Worm (Caenorhabditis elegans) whole organism, L1 larva: ENCODE data around the gene srsx-21.

ENCODE experiments used
- C16A3.4 ChIP-seq: fragments of 150-350 bp; optimal IDR thresholded peaks from 2 replicates; lab custom pipeline; 2014; ENCODE audit warnings: missing biosample characterization, missing genetic modification characterization
- alr-1 ChIP-seq: fragments of 200-800 bp; sonication (Bioruptor generic); optimal IDR thresholded peaks from 2 replicates; lab custom pipeline; 2018; ENCODE audit warnings: borderline replicate concordance, mild to moderate bottlenecking, missing genetic modification characterization, missing compliant biosample characterization
- aly-2 ChIP-seq: fragments of 150-350 bp; optimal IDR thresholded peaks from 2 replicates; lab custom pipeline; 2014; ENCODE audit warnings: missing biosample characterization, missing genetic modification characterization
- ama-1 ChIP-seq: fragments of 150-350 bp; optimal IDR thresholded peaks from 2 replicates; lab custom pipeline; 2014
- blmp-1 ChIP-seq: fragments of 150-350 bp; optimal IDR thresholded peaks from 2 replicates; lab custom pipeline; 2014; ENCODE audit warnings: missing biosample characterization, missing genetic modification characterization
- ceh-8 ChIP-seq: fragments of 200-800 bp; sonication (Bioruptor generic); optimal IDR thresholded peaks from 2 replicates; lab custom pipeline; 2018; ENCODE audit warnings: mild to moderate bottlenecking, missing genetic modification characterization, moderate library complexity, missing compliant biosample characterization
- ces-1 ChIP-seq: fragments of 150-350 bp; optimal IDR thresholded peaks from 2 replicates; lab custom pipeline; 2014; ENCODE audit warnings: missing biosample characterization, missing genetic modification reagents, missing genetic modification characterization
- dpl-1 ChIP-seq, 3 experiments: fragments of 150-350 bp in 2 of 3; sonication (generic microtip) in 1 of 3; optimal IDR thresholded peaks; 2 replicates each; lab custom pipeline; 2014 to 2017; ENCODE audit warnings: missing biosample characterization in 3 of 3, missing genetic modification characterization in 3 of 3, missing genetic modification reagents in 3 of 3
- efl-1 ChIP-seq, 4 experiments: fragments of 150-350 bp; optimal IDR thresholded peaks in 3 of 4; peaks in 1 of 4; 1 replicate in 1 of 4; 2 replicates in 3 of 4; lab custom pipeline; 2014; ENCODE audit warnings: missing biosample characterization in 2 of 4, missing genetic modification characterization in 2 of 4, missing genetic modification reagents in 2 of 4
- egl-27 ChIP-seq, 2 experiments: fragments of 150-350 bp in 1 of 2; sonication (generic microtip); optimal IDR thresholded peaks; 3 replicates each; lab custom pipeline; 2017 to 2018; ENCODE audit warnings: missing biosample characterization in 2 of 2, missing genetic modification characterization in 2 of 2, missing genetic modification reagents in 2 of 2
- elt-2 ChIP-seq: sonication (generic microtip); optimal IDR thresholded peaks from 2 replicates; lab custom pipeline; 2016; ENCODE audit warnings: missing genetic modification characterization, mild to moderate bottlenecking, inconsistent platforms, missing compliant biosample characterization, missing genetic modification reagents
- jun-1 ChIP-seq: fragments of 150-350 bp; optimal IDR thresholded peaks from 2 replicates; lab custom pipeline; 2014; ENCODE audit warnings: missing biosample characterization, missing genetic modification reagents, missing genetic modification characterization
- lin-13 ChIP-seq: fragments of 150-350 bp; optimal IDR thresholded peaks from 2 replicates; lab custom pipeline; 2014; ENCODE audit warnings: missing biosample characterization, missing genetic modification reagents, missing genetic modification characterization
- lin-14 ChIP-seq: fragments of 200-800 bp; sonication (Bioruptor generic); optimal IDR thresholded peaks from 2 replicates; lab custom pipeline; 2018; ENCODE audit warnings: mild to moderate bottlenecking, missing genetic modification characterization, moderate library complexity, missing compliant biosample characterization
- lin-35 ChIP-seq, 2 experiments: fragments of 150-350 bp; optimal IDR thresholded peaks; 2 replicates each; lab custom pipeline; 2014; ENCODE audit warnings: missing biosample characterization in 2 of 2, missing genetic modification characterization in 2 of 2, missing genetic modification reagents in 2 of 2
- lsy-2 ChIP-seq, 2 experiments: fragments of 150-350 bp; optimal IDR thresholded peaks; 2 replicates each; lab custom pipeline; 2014; ENCODE audit warnings: missing biosample characterization in 2 of 2, missing genetic modification characterization in 2 of 2
- mdl-1 ChIP-seq, 2 experiments: fragments of 150-350 bp; optimal IDR thresholded peaks; 2 replicates each; lab custom pipeline; 2014 to 2017; ENCODE audit warnings: missing biosample characterization in 2 of 2, missing genetic modification characterization in 2 of 2, inconsistent platforms in 1 of 2
- mef-2 ChIP-seq: fragments of 150-350 bp; optimal IDR thresholded peaks from 2 replicates; lab custom pipeline; 2014; ENCODE audit warnings: missing biosample characterization, missing genetic modification characterization
- mep-1 ChIP-seq: fragments of 150-350 bp; optimal IDR thresholded peaks from 2 replicates; lab custom pipeline; 2014; ENCODE audit warnings: missing biosample characterization, missing genetic modification characterization
- nhr-12 ChIP-seq: sonication (generic microtip); optimal IDR thresholded peaks from 2 replicates; lab custom pipeline; 2017; ENCODE audit warnings: missing biosample characterization, missing genetic modification characterization
- nhr-20 ChIP-seq: sonication (generic microtip); optimal IDR thresholded peaks from 2 replicates; lab custom pipeline; 2016; ENCODE audit warnings: mild to moderate bottlenecking, missing genetic modification characterization, missing compliant biosample characterization
- nhr-76 ChIP-seq: sonication (generic microtip); optimal IDR thresholded peaks from 2 replicates; lab custom pipeline; 2017; ENCODE audit warnings: missing biosample characterization, missing genetic modification characterization
- nhr-85 ChIP-seq: sonication (generic microtip); peaks from one replicate; lab custom pipeline; 2016; ENCODE audit warnings: missing genetic modification characterization, inconsistent platforms, missing compliant biosample characterization
- nhr-90 ChIP-seq: sonication (generic microtip); optimal IDR thresholded peaks from 2 replicates; lab custom pipeline; 2016; ENCODE audit warnings: mild to moderate bottlenecking, missing genetic modification characterization, missing compliant biosample characterization; ENCODE audit not compliant: poor library complexity
- pqm-1 ChIP-seq: sonication (generic microtip); optimal IDR thresholded peaks from 3 replicates; lab custom pipeline; 2017; ENCODE audit warnings: missing biosample characterization, missing genetic modification characterization
- rnt-1 ChIP-seq: sonication (generic microtip); optimal IDR thresholded peaks from 2 replicates; lab custom pipeline; 2016; ENCODE audit warnings: mild to moderate bottlenecking, missing genetic modification characterization, moderate library complexity, missing compliant biosample characterization
- sox-4 ChIP-seq: sonication (generic microtip); optimal IDR thresholded peaks from 2 replicates; lab custom pipeline; 2016; ENCODE audit warnings: missing genetic modification characterization, missing compliant biosample characterization
- sup-37 ChIP-seq: fragments of 200-800 bp; sonication (Bioruptor generic); optimal IDR thresholded peaks from 2 replicates; lab custom pipeline; 2018; ENCODE audit warnings: mild to moderate bottlenecking, missing genetic modification characterization, missing compliant biosample characterization
- swsn-7 ChIP-seq: sonication (generic microtip); optimal IDR thresholded peaks from 2 replicates; lab custom pipeline; 2016; ENCODE audit warnings: missing genetic modification characterization, missing compliant biosample characterization
- unc-30 ChIP-seq: sonication (generic microtip); optimal IDR thresholded peaks from 2 replicates; lab custom pipeline; 2017; ENCODE audit warnings: missing biosample characterization, missing genetic modification characterization
- unc-86 ChIP-seq: sonication (generic microtip); optimal IDR thresholded peaks from 2 replicates; lab custom pipeline; 2016; ENCODE audit warnings: missing genetic modification characterization, missing compliant biosample characterization
- unc-98 ChIP-seq: fragments of 200-800 bp; sonication (Bioruptor generic); IDR thresholded peaks from 2 replicates; pipeline ENCODE4 v1.3.6; 2022; ENCODE audit warnings: missing genetic modification characterization, missing compliant biosample characterization
- xbp-1 ChIP-seq: sonication (generic microtip); optimal IDR thresholded peaks from 2 replicates; lab custom pipeline; 2016; ENCODE audit warnings: missing genetic modification characterization, missing compliant biosample characterization
- zag-1 ChIP-seq: fragments of 150-350 bp; optimal IDR thresholded peaks from 2 replicates; lab custom pipeline; 2014; ENCODE audit warnings: missing biosample characterization, missing genetic modification characterization
- zip-4 ChIP-seq: fragments of 200-800 bp; sonication (Bioruptor generic); optimal IDR thresholded peaks from 2 replicates; lab custom pipeline; 2018; ENCODE audit warnings: mild to moderate bottlenecking, missing genetic modification characterization, moderate library complexity, missing compliant biosample characterization
- ztf-4 ChIP-seq: fragments of 150-350 bp; optimal IDR thresholded peaks from 2 replicates; lab custom pipeline; 2014; ENCODE audit warnings: missing biosample characterization, missing genetic modification characterization

Gene srsx-21

DNA sequence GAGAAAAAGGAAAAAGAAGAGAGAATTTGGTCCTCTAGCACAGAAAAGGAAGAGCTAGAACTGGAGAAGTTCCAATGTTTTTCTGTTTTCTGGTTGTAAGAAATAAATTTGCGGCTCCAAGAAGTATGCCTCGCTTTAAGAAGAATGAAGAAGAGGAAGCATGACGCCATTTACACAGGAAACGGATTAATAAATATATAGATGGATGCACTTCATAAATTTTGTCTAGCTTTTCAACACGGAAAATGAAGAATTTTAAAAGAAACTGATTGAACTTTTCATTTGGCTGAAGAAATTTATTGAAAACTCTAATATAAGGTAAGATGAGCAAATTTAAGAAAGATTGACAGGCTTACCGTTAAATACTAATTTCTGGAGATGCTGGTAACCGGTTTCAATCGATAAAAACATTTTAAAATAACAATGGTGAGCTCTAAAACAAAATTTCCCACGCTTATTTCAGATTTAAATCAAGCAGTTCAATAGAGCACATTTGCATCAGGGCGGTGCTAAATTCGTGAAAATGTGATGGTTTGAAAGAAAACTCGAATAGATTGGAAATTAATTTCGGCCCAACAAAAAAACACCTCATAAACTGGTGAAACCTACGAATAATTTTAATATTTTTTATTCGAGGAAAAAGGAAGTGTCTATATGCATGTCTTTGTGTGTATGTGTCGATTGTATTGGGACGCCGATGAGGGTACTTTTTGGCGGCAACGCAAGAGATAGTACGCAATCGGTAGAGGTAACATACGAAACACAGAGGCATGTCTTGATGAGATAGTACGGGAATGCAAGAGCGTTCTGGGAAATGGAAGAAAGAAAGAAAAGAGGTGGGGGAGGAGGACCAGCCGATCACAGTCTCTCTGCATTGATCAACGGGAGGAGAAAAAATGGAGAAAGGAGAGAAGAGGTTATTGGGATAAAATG, 18.4 kb downstream of the srsx-21 start (continued):
- TF ChIP-seq mdl-1 (tag; optimal IDR thresholded peaks at IDR 0.05; lab: Kevin White, UChicago): peak in 1 of 2 experiments; percentile 32
- peak in 2 of 3 experiments; percentile 45 to 51 for TF ChIP-seq dpl-1 (GFP tag; optimal IDR thresholded peaks at IDR 0.05; lab: Kevin White, UChicago)
- no peak for TF ChIP-seq unc-86
- TF ChIP-seq ces-1 (GFP tag; lab: Kevin White, UChicago): no peak
- no peak for TF ChIP-seq unc-98
- TF ChIP-seq efl-1 (optimal IDR thresholded peaks at IDR 0.05; lab: Kevin White, UChicago): peak; percentile 51 to 67
- TF ChIP-seq efl-1 (GFP tag; optimal IDR thresholded peaks at IDR 0.05 in 1 of 2; lab: Kevin White, UChicago): peak; percentile 41 to 89
- TF ChIP-seq zag-1: no peak
- no peak for TF ChIP-seq unc-30 (tag; lab: Kevin White, UChicago)
- TF ChIP-seq ceh-8: no peak
- no peak for TF ChIP-seq C16A3.4
- peak; percentile 70 for TF ChIP-seq xbp-1 (tag; lab: Kevin White, UChicago)
- TF ChIP-seq mef-2: no peak
- TF ChIP-seq nhr-85 (tag; lab: Kevin White, UChicago): peak; percentile 66
- TF ChIP-seq lin-14 (GFP tag; lab: Kevin White, UChicago): peak; percentile 83
- TF ChIP-seq ztf-4 (tag; lab: Kevin White, UChicago): no peak
- TF ChIP-seq nhr-90 (tag; lab: Kevin White, UChicago): peak; percentile 9
- peak; percentile 56 for TF ChIP-seq nhr-20
- TF ChIP-seq blmp-1 (tag; lab: Kevin White, UChicago): peak; percentile 75
- no peak for TF ChIP-seq zip-4 (GFP tag; lab: Kevin White, UChicago)
- TF ChIP-seq mep-1: peak; percentile 64
- TF ChIP-seq alr-1 (tag; lab: Kevin White, UChicago): no peak
- no peak for TF ChIP-seq sox-4
- peak; percentile 38 to 40 for TF ChIP-seq lsy-2 (tag; optimal IDR thresholded peaks at IDR 0.05; lab: Kevin White, UChicago)
- TF ChIP-seq aly-2 (tag; lab: Kevin White, UChicago): no peak
- TF ChIP-seq lin-35 (GFP tag; optimal IDR thresholded peaks at IDR 0.05; lab: Kevin White, UChicago): peak; percentile 11 to 51
- TF ChIP-seq rnt-1: peak; percentile 67

DNA sequence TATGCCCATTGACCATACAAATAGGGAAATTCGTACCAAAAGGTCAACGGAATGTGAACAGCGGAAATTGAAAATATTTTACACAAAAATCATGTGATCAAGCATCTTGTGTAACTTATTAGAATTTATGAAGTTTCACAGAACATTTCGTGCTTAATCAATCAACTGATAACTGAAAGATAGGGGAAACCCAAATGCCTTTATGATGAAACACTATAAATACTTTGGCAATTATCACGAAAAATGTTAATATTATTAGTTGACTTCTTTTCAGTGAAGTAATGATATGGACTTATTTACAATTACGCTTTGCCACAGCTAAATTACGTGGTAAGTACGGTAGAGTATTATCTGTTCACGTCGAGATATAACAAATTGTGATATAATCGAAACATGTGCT, 19.2 kb downstream of the srsx-21 start:
- TF ChIP-seq elt-2 (tag; lab: Kevin White, UChicago) (peak; percentile 49), ama-1 (lab: Kevin White, UChicago) (no peak)

ce11 chrV:9859863-9860262, 22.1 kb downstream of the srsx-21 start, which contains the start of gene lsy-12:
Gene lsy-12 (minus strand): TSS chrV:9859963.
- no peak for TF ChIP-seq efl-1 (optimal IDR thresholded peaks at IDR 0.05; lab: Kevin White, UChicago)
- TF ChIP-seq efl-1 (GFP tag; optimal IDR thresholded peaks at IDR 0.05 in 1 of 2; lab: Kevin White, UChicago): peak in 1 of 2 experiments; percentile 47
- no peak for TF ChIP-seq nhr-12 (tag; lab: Kevin White, UChicago)
- TF ChIP-seq sup-37 (GFP tag; lab: Kevin White, UChicago): no peak

ce11 chrV:9860337-9860736, 22.6 kb downstream of the srsx-21 start:
- TF ChIP-seq nhr-76 (tag; lab: Kevin White, UChicago) (no peak), elt-2 (tag; lab: Kevin White, UChicago) (no peak), blmp-1 (tag; lab: Kevin White, UChicago) (peak; percentile 25), egl-27 (tag; optimal IDR thresholded peaks at IDR 0.05; lab: Kevin White, UChicago) (no peak), lsy-2 (tag; optimal IDR thresholded peaks at IDR 0.05; lab: Kevin White, UChicago) (peak; percentile 66 to 70), nhr-20 (no peak), xbp-1 (tag; lab: Kevin White, UChicago) (peak; percentile 99)

DNA sequence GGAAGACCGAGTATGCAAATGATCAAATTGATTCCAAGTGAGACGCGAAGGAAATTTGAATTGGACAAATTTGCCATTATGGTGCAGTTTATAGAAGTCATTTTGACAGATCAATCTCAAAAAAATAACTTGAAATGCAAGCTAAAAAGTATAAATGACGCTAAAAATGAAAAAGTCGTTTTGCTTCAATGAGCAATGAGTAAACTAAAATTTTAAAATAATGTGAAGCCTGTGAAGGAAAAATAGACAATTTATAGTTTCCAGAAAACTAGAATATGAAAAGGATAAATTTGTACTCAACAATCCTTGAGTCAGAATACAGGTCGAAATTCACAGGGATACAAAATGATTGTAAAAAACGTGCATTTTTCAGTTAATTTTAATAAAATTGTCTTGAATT, 30.5 kb downstream of the srsx-21 start, which contains the start of gene srab-17:
Gene srab-17 (minus strand): TSS at position 101 of the 400 bp plus-strand sequence.
- TF ChIP-seq pqm-1 (tag; lab: Kevin White, UChicago) (no peak), swsn-7 (tag; lab: Kevin White, UChicago) (no peak), dpl-1 (GFP tag; optimal IDR thresholded peaks at IDR 0.05; lab: Kevin White, UChicago) (no peak), mef-2 (no peak), alr-1 (tag; lab: Kevin White, UChicago) (no peak), unc-30 (tag; lab: Kevin White, UChicago) (no peak), jun-1 (tag; lab: Kevin White, UChicago) (no peak), ces-1 (GFP tag; lab: Kevin White, UChicago) (no peak), lin-13 (GFP tag; lab: Kevin White, UChicago) (no peak)
